Fruit fly (Drosophila melanogaster) whole organism, embryonic: ENCODE results near the gene eIF4E5.
A peak's percentile ranks its signal among the peaks of the same experiment; 100 is the strongest.

Source experiments
- Aef1 ChIP-seq: fragments of 200-800 bp; sonication (Bioruptor generic); IDR thresholded peaks from 3 replicates; pipeline ENCODE4 v1.3.6; 2022; ENCODE audit warnings: missing biosample characterization, missing genetic modification characterization
- Atf3 ChIP-seq: fragments of 200-800 bp; sonication (Bioruptor generic); optimal IDR thresholded peaks from 3 replicates; lab custom pipeline; 2016; ENCODE audit warnings: missing biosample characterization, missing genetic modification characterization
- Blimp-1 ChIP-seq: fragments of 200-800 bp; sonication (Bioruptor generic); optimal IDR thresholded peaks from 3 replicates; lab custom pipeline; 2018; ENCODE audit warnings: missing biosample characterization, missing genetic modification characterization, mild to moderate bottlenecking, moderate library complexity, missing genetic modification reagents
- CG10274 ChIP-seq: fragments of 200-800 bp; sonication (Bioruptor generic); optimal IDR thresholded peaks from 3 replicates; lab custom pipeline; 2017; ENCODE audit warnings: missing biosample characterization, mild to moderate bottlenecking, missing genetic modification characterization
- CG10366 ChIP-seq: fragments of 200-800 bp; sonication (Bioruptor generic); IDR thresholded peaks from 2 replicates; pipeline ENCODE4 v1.3.6; 2022; ENCODE audit warnings: missing biosample characterization, missing genetic modification characterization
- CG11093 ChIP-seq: fragments of 200-800 bp; sonication (Bioruptor generic); IDR thresholded peaks from 3 replicates; pipeline ENCODE4 v1.3.6; 2022; ENCODE audit warnings: missing biosample characterization, missing genetic modification characterization
- CG13424 ChIP-seq: fragments of 200-800 bp; sonication (Bioruptor generic); optimal IDR thresholded peaks from 2 replicates; lab custom pipeline; 2019; ENCODE audit warnings: missing biosample characterization, mild to moderate bottlenecking, missing genetic modification characterization, moderate library complexity
- CG13894 ChIP-seq: fragments of 200-800 bp; sonication (Bioruptor generic); optimal IDR thresholded peaks from 3 replicates; lab custom pipeline; 2018; ENCODE audit warnings: missing biosample characterization, mild to moderate bottlenecking, missing genetic modification characterization, moderate library complexity
- CG14710 ChIP-seq: fragments of 200-800 bp; sonication (Bioruptor generic); optimal IDR thresholded peaks from 3 replicates; lab custom pipeline; 2019; ENCODE audit warnings: missing biosample characterization, mild to moderate bottlenecking, missing genetic modification characterization, moderate library complexity
- CG2120 ChIP-seq: fragments of 200-800 bp; sonication (Bioruptor generic); optimal IDR thresholded peaks from 3 replicates; lab custom pipeline; 2016; ENCODE audit warnings: missing biosample characterization, missing genetic modification characterization
- CG31441 ChIP-seq: fragments of 200-800 bp; sonication (Bioruptor generic); IDR thresholded peaks from 2 replicates; pipeline ENCODE4 v1.3.6; 2022; ENCODE audit warnings: missing biosample characterization, missing genetic modification characterization
- CG32532 ChIP-seq: fragments of 200-800 bp; sonication (Bioruptor generic); IDR thresholded peaks from 2 replicates; pipeline ENCODE4 v1.3.6; 2022; ENCODE audit warnings: missing biosample characterization, missing genetic modification characterization
- CG34376 ChIP-seq: fragments of 200-800 bp; sonication (Bioruptor generic); optimal IDR thresholded peaks from 2 replicates; lab custom pipeline; 2018; ENCODE audit warnings: missing biosample characterization, mild to moderate bottlenecking, missing genetic modification characterization
- CG5245 ChIP-seq: fragments of 200-800 bp; sonication (Bioruptor generic); optimal IDR thresholded peaks from 3 replicates; lab custom pipeline; 2016; ENCODE audit warnings: missing biosample characterization, missing genetic modification characterization
- CG6854 ChIP-seq: fragments of 200-800 bp; sonication (Bioruptor generic); optimal IDR thresholded peaks from 3 replicates; lab custom pipeline; 2017; ENCODE audit warnings: missing biosample characterization, mild to moderate bottlenecking, missing genetic modification characterization
- CG7271 ChIP-seq: fragments of 200-800 bp; sonication (Bioruptor generic); optimal IDR thresholded peaks from 2 replicates; lab custom pipeline; 2018; ENCODE audit warnings: missing biosample characterization, mild to moderate bottlenecking, missing genetic modification characterization, moderate library complexity
- CG8359 ChIP-seq: fragments of 200-800 bp; sonication (Bioruptor generic); optimal IDR thresholded peaks from 2 replicates; lab custom pipeline; 2017; ENCODE audit warnings: missing biosample characterization, mild to moderate bottlenecking, missing genetic modification characterization, borderline replicate concordance
- CG9727 ChIP-seq: fragments of 200-800 bp; sonication (Bioruptor generic); optimal IDR thresholded peaks from 3 replicates; lab custom pipeline; 2017; ENCODE audit warnings: missing biosample characterization, mild to moderate bottlenecking, missing genetic modification characterization
- D19A ChIP-seq: fragments of 200-800 bp; optimal IDR thresholded peaks from 3 replicates; lab custom pipeline; 2019; ENCODE audit warnings: missing biosample characterization, mild to moderate bottlenecking, missing genetic modification characterization, moderate library complexity
- Gug ChIP-seq: fragments of 200-800 bp; sonication (Bioruptor generic); IDR thresholded peaks from 4 replicates; pipeline ENCODE4 v1.3.6; 2022; ENCODE audit warnings: missing biosample characterization, missing genetic modification characterization
- NFAT ChIP-seq: fragments of 200-800 bp; sonication (Bioruptor generic); IDR thresholded peaks from 2 replicates; pipeline ENCODE4 v1.3.6; 2022; ENCODE audit warnings: missing biosample characterization, missing genetic modification characterization
- Ptx1 ChIP-seq: fragments of 200-800 bp; sonication (Bioruptor generic); IDR thresholded peaks from 2 replicates; pipeline ENCODE4 v1.3.6; 2022; ENCODE audit warnings: missing biosample characterization, missing genetic modification characterization
- abd-A ChIP-seq: fragments of 200-800 bp; sonication (Bioruptor generic); optimal IDR thresholded peaks from 3 replicates; lab custom pipeline; 2019; ENCODE audit warnings: missing biosample characterization, mild to moderate bottlenecking, missing genetic modification characterization, moderate library complexity
- ase ChIP-seq: fragments of 200-800 bp; sonication (Bioruptor generic); IDR thresholded peaks from 3 replicates; pipeline ENCODE4 v1.3.6; 2022; ENCODE audit warnings: missing biosample characterization, missing genetic modification characterization
- chif ChIP-seq, 2 experiments: fragments of 200-800 bp; sonication (Bioruptor generic); optimal IDR thresholded peaks; 3 replicates each; lab custom pipeline; 2016; ENCODE audit warnings: missing biosample characterization in 2 of 2, missing genetic modification characterization in 2 of 2
- chn ChIP-seq: fragments of 200-800 bp; sonication (Bioruptor generic); optimal IDR thresholded peaks from 2 replicates; lab custom pipeline; 2016; ENCODE audit warnings: missing biosample characterization, missing genetic modification characterization
- dimm ChIP-seq: fragments of 200-800 bp; sonication (Bioruptor generic); IDR thresholded peaks from 2 replicates; pipeline ENCODE4 v1.3.6; 2022; ENCODE audit warnings: missing biosample characterization, missing genetic modification characterization
- disco-r ChIP-seq: fragments of 200-800 bp; sonication (Bioruptor generic); optimal IDR thresholded peaks from 2 replicates; lab custom pipeline; 2016; ENCODE audit warnings: missing biosample characterization, missing genetic modification characterization
- dm ChIP-seq: fragments of 200-800 bp; sonication (Bioruptor generic); optimal IDR thresholded peaks from 3 replicates; lab custom pipeline; 2016; ENCODE audit warnings: missing biosample characterization, missing genetic modification characterization
- eyg ChIP-seq: fragments of 200-800 bp; sonication (Bioruptor generic); optimal IDR thresholded peaks from 3 replicates; lab custom pipeline; 2016; ENCODE audit warnings: missing biosample characterization, missing genetic modification characterization
- fd3F ChIP-seq: fragments of 200-800 bp; sonication (Bioruptor generic); optimal IDR thresholded peaks from 2 replicates; lab custom pipeline; 2018; ENCODE audit warnings: missing biosample characterization, mild to moderate bottlenecking, missing genetic modification characterization, moderate library complexity
- fd96Cb ChIP-seq: fragments of 200-800 bp; sonication (Bioruptor generic); optimal IDR thresholded peaks from 2 replicates; lab custom pipeline; 2018; ENCODE audit warnings: missing biosample characterization, mild to moderate bottlenecking, missing genetic modification characterization, moderate library complexity
- gcm ChIP-seq: fragments of 200-800 bp; sonication (Bioruptor generic); optimal IDR thresholded peaks from 2 replicates; lab custom pipeline; 2019; ENCODE audit warnings: missing biosample characterization, mild to moderate bottlenecking, missing genetic modification characterization, moderate library complexity
- gem ChIP-seq: fragments of 200-800 bp; sonication (Bioruptor generic); optimal IDR thresholded peaks from 2 replicates; lab custom pipeline; 2019; ENCODE audit warnings: missing biosample characterization, mild to moderate bottlenecking, missing genetic modification characterization, moderate library complexity
- gsb-n ChIP-seq: fragments of 200-800 bp; sonication (Bioruptor generic); optimal IDR thresholded peaks from 3 replicates; lab custom pipeline; 2018; ENCODE audit warnings: missing biosample characterization, mild to moderate bottlenecking, missing genetic modification characterization
- hb ChIP-seq: fragments of 200-800 bp; sonication (Bioruptor generic); IDR thresholded peaks from 3 replicates; pipeline ENCODE4 v1.3.6; 2022; ENCODE audit warnings: missing biosample characterization, missing genetic modification characterization; ENCODE audit not compliant: partially characterized antibody
- hkb ChIP-seq, 2 experiments: fragments of 200-800 bp in 1 of 2; fragments of >200 bp in 1 of 2; sonication (Bioruptor generic) in 1 of 2; IDR thresholded peaks in 1 of 2; optimal IDR thresholded peaks in 1 of 2; 2 replicates each; pipeline versions ENCODE4 v1.3.6 to Lab custom; 2017 to 2022; ENCODE audit warnings: missing biosample characterization in 1 of 2, missing genetic modification characterization in 1 of 2
- jigr1 ChIP-seq: fragments of 200-800 bp; sonication (Bioruptor generic); IDR thresholded peaks from 3 replicates; pipeline ENCODE4 v1.3.6; 2022; ENCODE audit warnings: missing biosample characterization, missing genetic modification characterization
- ken ChIP-seq: fragments of 200-800 bp; sonication (Bioruptor generic); IDR thresholded peaks from 3 replicates; pipeline ENCODE4 v1.3.6; 2022; ENCODE audit warnings: missing biosample characterization, missing genetic modification characterization
- lov ChIP-seq, 2 experiments: fragments of 200-800 bp in 1 of 2; fragments of >200 bp in 1 of 2; sonication (Bioruptor generic) in 1 of 2; IDR thresholded peaks in 1 of 2; optimal IDR thresholded peaks in 1 of 2; 2 replicates in 1 of 2; 3 replicates in 1 of 2; pipeline versions ENCODE4 v1.3.6 to Lab custom; 2017 to 2022; ENCODE audit warnings: missing biosample characterization in 1 of 2, missing genetic modification characterization in 1 of 2
- org-1 ChIP-seq: fragments of 200-800 bp; sonication (Bioruptor generic); optimal IDR thresholded peaks from 2 replicates; lab custom pipeline; 2017; ENCODE audit warnings: missing biosample characterization, missing genetic modification characterization
- otp ChIP-seq: fragments of 200-800 bp; sonication (Bioruptor generic); IDR thresholded peaks from 3 replicates; pipeline ENCODE4, ENCODE4 v1.3.6; 2022; ENCODE audit warnings: missing biosample characterization, missing genetic modification characterization
- pita ChIP-seq: fragments of 200-800 bp; sonication (Bioruptor generic); optimal IDR thresholded peaks from 2 replicates; lab custom pipeline; 2017; ENCODE audit warnings: missing biosample characterization, mild to moderate bottlenecking, missing genetic modification characterization
- pum ChIP-seq: fragments of 200-800 bp; sonication (Bioruptor generic); optimal IDR thresholded peaks from 2 replicates; lab custom pipeline; 2016; ENCODE audit warnings: missing biosample characterization, missing genetic modification characterization
- shn ChIP-seq: fragments of 200-800 bp; sonication (Bioruptor generic); optimal IDR thresholded peaks from 3 replicates; lab custom pipeline; 2016; ENCODE audit warnings: missing biosample characterization, missing genetic modification characterization
- sim ChIP-seq: fragments of 200-800 bp; sonication (Bioruptor generic); IDR thresholded peaks from 2 replicates; pipeline ENCODE4 v1.3.6; 2022; ENCODE audit warnings: missing biosample characterization, missing genetic modification characterization
- slbo ChIP-seq: fragments of 200-800 bp; sonication (Bioruptor generic); IDR thresholded peaks from 2 replicates; pipeline ENCODE4 v1.3.6; 2022; ENCODE audit warnings: missing biosample characterization, missing genetic modification characterization
- sug ChIP-seq: fragments of 200-800 bp; optimal IDR thresholded peaks from 2 replicates; lab custom pipeline; 2019; ENCODE audit warnings: missing biosample characterization, mild to moderate bottlenecking, missing genetic modification characterization, moderate library complexity
- tio ChIP-seq: fragments of 200-800 bp; sonication (Bioruptor generic); optimal IDR thresholded peaks from 2 replicates; lab custom pipeline; 2017; ENCODE audit warnings: missing biosample characterization, missing genetic modification characterization, inconsistent platforms
- tx ChIP-seq: fragments of 200-800 bp; sonication (Bioruptor generic); optimal IDR thresholded peaks from 2 replicates; lab custom pipeline; 2016; ENCODE audit warnings: missing biosample characterization, missing genetic modification characterization

Gene eIF4E5

DNA sequence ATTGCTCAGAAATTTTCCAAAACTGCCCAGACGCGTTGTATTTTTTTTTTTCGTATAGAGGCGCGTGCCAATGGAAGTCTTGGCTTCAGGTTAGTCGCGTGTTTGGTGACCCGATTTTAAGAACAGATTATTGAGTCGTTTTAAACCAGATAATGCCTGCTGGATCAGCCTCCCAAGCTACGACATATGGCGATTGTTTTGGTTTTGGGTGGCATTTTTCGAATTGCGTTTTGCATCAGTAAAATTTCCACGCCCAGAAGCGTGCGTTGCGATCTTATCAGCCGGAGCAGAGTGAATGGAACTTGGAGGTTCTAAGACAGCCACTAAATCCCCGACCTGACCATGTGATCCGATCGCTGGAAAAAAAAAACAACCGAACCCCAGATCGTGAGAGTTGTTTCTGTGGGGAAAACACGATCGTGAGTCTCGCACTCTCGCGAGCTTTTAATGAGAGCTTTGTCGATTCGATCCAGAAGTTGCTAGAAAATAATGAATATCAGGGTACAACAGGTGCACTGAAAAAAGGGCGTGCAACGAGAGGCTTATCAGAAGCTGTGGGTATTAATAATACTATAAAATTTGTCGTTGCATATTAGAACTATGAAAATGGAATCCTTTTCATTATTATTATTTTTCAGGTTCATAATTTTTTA lies 29.5 kb upstream of the eIF4E5 start (continued):
- TF ChIP-seq sim (no peak), NFAT (GFP tag; lab: Robert Waterston, UW) (peak; percentile 22; the same call in 1 of the 2 replicates), CG7271 (tag; lab: Kevin White, UChicago) (no peak), otp (GFP tag; lab: Robert Waterston, UW) (no peak), CG13424 (tag; lab: Kevin White, UChicago) (no peak), gsb-n (tag; lab: Kevin White, UChicago) (no peak), CG9727 (peak; percentile 21), CG2120 (no peak), hkb (optimal IDR thresholded peaks at IDR 0.05; lab: Kevin White, UChicago) (no peak), hkb (GFP tag; IDR thresholded peaks at IDR 0.05; lab: Robert Waterston, UW) (no peak), CG6854 (GFP tag; lab: Kevin White, UChicago) (no peak), CG10366 (GFP tag; lab: Robert Waterston, UW) (no peak), CG34376 (GFP tag; lab: Kevin White, UChicago) (peak; percentile 93), Ptx1 (0 out of 2 replicates have a peak, but pooled peaks have one; percentile 15), slbo (GFP tag; lab: Robert Waterston, UW) (no peak), Atf3 (GFP tag; lab: Kevin White, UChicago) (no peak), dm (no peak), CG32532 (GFP tag; lab: Robert Waterston, UW) (no peak), chn (GFP tag; lab: Kevin White, UChicago) (no peak), abd-A (tag; lab: Kevin White, UChicago) (peak; percentile 31), lov (optimal IDR thresholded peaks at IDR 0.05; lab: Kevin White, UChicago) (no peak), lov (GFP tag; IDR thresholded peaks at IDR 0.05; lab: Robert Waterston, UW) (no peak), eyg (no peak), tx (no peak), CG11093 (GFP tag; lab: Robert Waterston, UW) (no peak), D19A (tag; lab: Kevin White, UChicago) (no peak), hb (GFP tag; lab: Robert Waterston, UW) (no peak), Aef1 (no peak), disco-r (GFP tag; lab: Kevin White, UChicago) (no peak), org-1 (GFP tag; lab: Kevin White, UChicago) (no peak), pita (no peak), jigr1 (no peak), dimm (GFP tag; lab: Robert Waterston, UW) (no peak), Gug (GFP tag; lab: Robert Waterston, UW) (no peak), ase (no peak), gem (tag; lab: Kevin White, UChicago) (no peak), CG10274 (GFP tag; lab: Kevin White, UChicago) (no peak), sug (peak; percentile 59), ken (GFP tag; lab: Robert Waterston, UW) (no peak), CG13894 (peak; percentile 5), CG14710 (tag; lab: Kevin White, UChicago) (no peak), chif (GFP tag; optimal IDR thresholded peaks at IDR 0.05; lab: Kevin White, UChicago) (no peak), shn (no peak), gcm (no peak), Blimp-1 (GFP tag; lab: Kevin White, UChicago) (no peak), fd96Cb (tag; lab: Kevin White, UChicago) (no peak), CG5245 (GFP tag; lab: Kevin White, UChicago) (no peak), CG8359 (no peak), pum (GFP tag; lab: Kevin White, UChicago) (no peak), tio (no peak), CG31441 (no peak), fd3F (GFP tag; lab: Kevin White, UChicago) (no peak)
